Fruit fly (Drosophila melanogaster) whole organism, embryonic: ENCODE data around the gene CG3662.

ENCODE experiments used
- Usf ChIP-seq: fragments of 200-800 bp; sonication (Bioruptor generic); optimal IDR thresholded peaks from 2 replicates; lab custom pipeline; 2017; ENCODE audit warnings: missing genotype, missing biosample characterization, missing genetic modification characterization
- lbe ChIP-seq: fragments of 200-800 bp; sonication (Bioruptor generic); optimal IDR thresholded peaks from 2 replicates; lab custom pipeline; 2016; ENCODE audit warnings: missing biosample characterization, mild to moderate bottlenecking, missing genetic modification characterization
- sc ChIP-seq, 3 experiments: fragments of >200 bp in 2 of 3; fragments of 200-800 bp in 1 of 3; sonication (Bioruptor generic) in 1 of 3; optimal IDR thresholded peaks; 2 replicates in 2 of 3; 3 replicates in 1 of 3; lab custom pipeline; 2017; ENCODE audit warnings: mild to moderate bottlenecking in 1 of 3, missing biosample characterization in 1 of 3, missing genetic modification characterization in 1 of 3, missing genetic modification reagents in 1 of 3
- toy ChIP-seq: fragments of 200-800 bp; sonication (Bioruptor generic); IDR thresholded peaks from 2 replicates; pipeline ENCODE4 v1.3.6; 2022; ENCODE audit warnings: missing biosample characterization, missing genetic modification characterization

dm6 chr2L:865851-866250, 44.8 kb downstream of the CG3662 start:
- no peak for TF ChIP-seq sc (optimal IDR thresholded peaks at IDR 0.05; lab: Kevin White, UChicago)
- peak; percentile 90 for TF ChIP-seq sc (GFP tag; optimal IDR thresholded peaks at IDR 0.05; lab: Kevin White, UChicago)
- peak; percentile 97 for TF ChIP-seq lbe (GFP tag; lab: Kevin White, UChicago)
- peak; percentile 87 for TF ChIP-seq Usf (GFP tag; lab: Kevin White, UChicago)
- TF ChIP-seq toy (GFP tag; lab: Robert Waterston, UW) = peak; percentile 88
